Worm (Caenorhabditis elegans): ENCODE results near the gene gpcp-1.

Gene gpcp-1

ce11 chrX:3139516-3140301 lies 29.3 kb upstream of the gpcp-1 start:
- no peak for TF ChIP-seq tbx-2 (tag; optimal IDR thresholded peaks at IDR 0.05)
- TF ChIP-seq hlh-15 (tag; optimal IDR thresholded peaks at IDR 0.05), result no peak
- TF ChIP-seq K09A11.1 (tag; optimal IDR thresholded peaks at IDR 0.05; ENCODE audit: insufficient read depth), result no peak

ce11 chrX:3135186-3135585 lies 24.8 kb upstream of the gpcp-1 start, which contains the start of gene K10B3.1:
K10B3.1 (plus strand) TSS chrX:3135486.
- no peak for TF ChIP-seq hlh-30 (tag; optimal IDR thresholded peaks at IDR 0.05; ENCODE audit: insufficient read depth)
- no peak for TF ChIP-seq K02D7.2 (tag; optimal IDR thresholded peaks at IDR 0.05)
- no peak for TF ChIP-seq zip-5 (tag; optimal IDR thresholded peaks at IDR 0.05)
- no peak for TF ChIP-seq nhr-232 (tag; optimal IDR thresholded peaks at IDR 0.05)
- TF ChIP-seq tbx-2 (tag; optimal IDR thresholded peaks at IDR 0.05), result no peak
- no peak for TF ChIP-seq T23F11.4 (GFP tag; optimal IDR thresholded peaks at IDR 0.05)
- no peak for TF ChIP-seq unc-3 (GFP tag; conservative IDR thresholded peaks at IDR 0.05)
- TF ChIP-seq unc-3 (tag; optimal IDR thresholded peaks at IDR 0.05), result no peak
- TF ChIP-seq ztf-16 (tag; optimal IDR thresholded peaks at IDR 0.05), result no peak
- TF ChIP-seq pag-3 (tag; optimal IDR thresholded peaks at IDR 0.05; ENCODE audit: borderline replicate concordance), result no peak
- TF ChIP-seq ref-2 (tag; optimal IDR thresholded peaks at IDR 0.05), result no peak
- no peak for TF ChIP-seq sox-4 (tag; optimal IDR thresholded peaks at IDR 0.05)
- TF ChIP-seq ceh-31 (tag; optimal IDR thresholded peaks at IDR 0.05), result no peak
- TF ChIP-seq ceh-9 (tag; optimal IDR thresholded peaks at IDR 0.05), result no peak

- TF ChIP-seq mec-3 (tag; optimal IDR thresholded peaks at IDR 0.05; ENCODE audit: borderline replicate concordance) (no peak), elt-2 (tag; optimal IDR thresholded peaks at IDR 0.05) (peak; percentile 55), ref-2 (tag; optimal IDR thresholded peaks at IDR 0.05) (peak; percentile 92), ets-4 (tag; optimal IDR thresholded peaks at IDR 0.05) (peak; percentile 57), ztf-16 (tag; optimal IDR thresholded peaks at IDR 0.05) (peak; percentile 33), che-1 (tag; optimal IDR thresholded peaks at IDR 0.05) (peak; percentile 55), ceh-19 (GFP tag; optimal IDR thresholded peaks at IDR 0.05) (peak; percentile 84), ceh-45 (GFP tag; IDR thresholded peaks at IDR 0.05) (no peak), K09A11.1 (tag; optimal IDR thresholded peaks at IDR 0.05; ENCODE audit: insufficient read depth) (peak; percentile 44), hlh-13 (GFP tag; optimal IDR thresholded peaks at IDR 0.05) (no peak), ahr-1 (tag; optimal IDR thresholded peaks at IDR 0.05) (no peak), ceh-24 (tag; optimal IDR thresholded peaks at IDR 0.05) (no peak), unc-3 (GFP tag; conservative IDR thresholded peaks at IDR 0.05) (no peak; the same call in 1 of the 2 replicates), unc-3 (tag; optimal IDR thresholded peaks at IDR 0.05) (peak; percentile 43), ceh-9 (tag; optimal IDR thresholded peaks at IDR 0.05) (no peak), hlh-15 (tag; optimal IDR thresholded peaks at IDR 0.05) (no peak), pax-1 (tag; optimal IDR thresholded peaks at IDR 0.05) (no peak), rnt-1 (tag; optimal IDR thresholded peaks at IDR 0.05) (peak; percentile 88), nfya-1 (tag; optimal IDR thresholded peaks at IDR 0.05) (peak; percentile 97), pros-1 (tag; optimal IDR thresholded peaks at IDR 0.05) (peak; percentile 93), sox-4 (tag; optimal IDR thresholded peaks at IDR 0.05) (peak; percentile 74), dmd-4 (tag; optimal IDR thresholded peaks at IDR 0.05; ENCODE audit: borderline replicate concordance) (peak; percentile 77), hlh-8 (tag; optimal IDR thresholded peaks at IDR 0.05) (peak; percentile 56), pat-9 (tag; optimal IDR thresholded peaks at IDR 0.05) (peak; percentile 62), npax-4 (tag; optimal IDR thresholded peaks at IDR 0.05) (no peak), ceh-31 (tag; optimal IDR thresholded peaks at IDR 0.05) (peak; percentile 99), unc-55 (GFP tag; optimal IDR thresholded peaks at IDR 0.05) (peak; percentile 95), T23F11.4 (GFP tag; optimal IDR thresholded peaks at IDR 0.05) (peak; percentile 72), ama-1 (optimal IDR thresholded peaks at IDR 0.05) (peak; percentile 33), tbx-7 (tag; optimal IDR thresholded peaks at IDR 0.05) (peak; percentile 46), odd-2 (tag; optimal IDR thresholded peaks at IDR 0.05) (no peak), ceh-48 (tag; optimal IDR thresholded peaks at IDR 0.05) (peak; percentile 65), elt-4 (tag; optimal IDR thresholded peaks at IDR 0.05) (no peak), lin-11 (tag; optimal IDR thresholded peaks at IDR 0.05) (no peak), unc-86 (tag; optimal IDR thresholded peaks at IDR 0.05) (peak; percentile 52), C38D4.7 (GFP tag; optimal IDR thresholded peaks at IDR 0.05) (no peak), pag-3 (tag; optimal IDR thresholded peaks at IDR 0.05; ENCODE audit: borderline replicate concordance) (peak; percentile 32), K02D7.2 (tag; optimal IDR thresholded peaks at IDR 0.05) (no peak), sdc-2 (tag; optimal IDR thresholded peaks at IDR 0.05) (peak; percentile 88), fkh-10 (GFP tag; optimal IDR thresholded peaks at IDR 0.05) (peak; percentile 54), hlh-30 (tag; optimal IDR thresholded peaks at IDR 0.05; ENCODE audit: insufficient read depth) (peak; percentile 84)
Measured at ce11 chrX:3127626-3128142, 17.3 kb upstream of the gpcp-1 start.
